Fruit fly (Drosophila melanogaster): ENCODE measurements around the gene primo-1.
A peak's percentile ranks its signal among the peaks of the same experiment; 100 is the strongest.

primo-1 gene

DNA sequence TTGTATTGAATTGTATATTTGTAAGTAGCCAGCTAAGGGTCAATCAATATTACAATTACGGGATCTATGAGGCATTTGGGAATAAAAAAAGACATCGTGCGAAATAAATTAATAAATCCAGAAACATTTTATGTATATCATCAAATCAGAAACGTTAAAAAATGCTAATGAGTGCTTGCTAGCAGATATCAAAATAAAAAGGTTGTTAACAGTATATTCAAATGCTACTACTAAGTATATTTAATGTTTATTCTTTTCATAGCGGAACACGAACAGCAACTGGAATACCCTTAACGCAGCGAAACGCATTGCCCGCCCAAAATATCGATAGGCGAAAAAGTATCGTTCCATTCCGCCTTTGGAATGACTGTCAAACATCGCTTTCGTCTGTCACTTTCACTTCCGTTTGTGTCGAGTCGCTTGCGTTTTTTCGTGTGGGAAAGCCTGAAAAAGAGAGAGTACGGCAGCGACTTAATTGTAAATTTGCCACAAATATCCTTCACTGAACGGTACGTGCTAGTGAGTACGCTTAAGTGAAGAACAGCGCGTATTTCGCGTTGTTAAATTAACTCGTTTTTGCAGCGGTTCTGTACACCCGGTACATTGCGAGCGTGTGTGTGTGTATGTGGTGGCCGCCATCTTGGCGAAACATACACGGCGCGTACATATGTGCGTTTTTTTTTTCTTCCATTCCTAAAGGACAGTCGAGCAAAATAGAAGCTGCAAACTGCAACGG is 50.5 kb downstream of the primo-1 start, which contains the start of gene B52 (continued):
- TF ChIP-seq fd59A (GFP tag; optimal IDR thresholded peaks at IDR 0.05) (peak; percentile 2), CG11294 (GFP tag; IDR thresholded peaks at IDR 0.05) (no peak), CG3032 (tag; optimal IDR thresholded peaks at IDR 0.05) (peak; percentile 7), CG10669 (GFP tag; optimal IDR thresholded peaks at IDR 0.05) (peak; percentile 37), spab (GFP tag; optimal IDR thresholded peaks at IDR 0.05) (no peak), Eip93F (GFP tag; optimal IDR thresholded peaks at IDR 0.05) (no peak), salr (GFP tag; optimal IDR thresholded peaks at IDR 0.05) (peak; percentile 30 to 44), Met (GFP tag; optimal IDR thresholded peaks at IDR 0.05) (peak; percentile 61), CG10631 (GFP tag; optimal IDR thresholded peaks at IDR 0.05) (no peak), Eip78C (GFP tag) (peak; percentile 87), CG34406 (GFP tag; optimal IDR thresholded peaks at IDR 0.05) (peak; percentile 69), CG6163 (GFP tag; IDR thresholded peaks at IDR 0.05) (peak; percentile 58; the same call in 1 of the 3 replicates), Gug (GFP tag; IDR thresholded peaks at IDR 0.05) (no peak), CG16779 (tag; optimal IDR thresholded peaks at IDR 0.05) (peak; percentile 66), svp (GFP tag) (peak; percentile 45), CG6792 (GFP tag; optimal IDR thresholded peaks at IDR 0.05) (peak; percentile 14), fd85E (GFP tag; optimal IDR thresholded peaks at IDR 0.05) (peak; percentile 64), CG1621 (tag; optimal IDR thresholded peaks at IDR 0.05) (peak; percentile 61), Eip75B (GFP tag; optimal IDR thresholded peaks at IDR 0.05) (peak; percentile 55), lz (GFP tag; optimal IDR thresholded peaks at IDR 0.05) (peak; percentile 68), CG11762 (GFP tag; optimal IDR thresholded peaks at IDR 0.05; ENCODE audit: insufficient read depth) (no peak), ss (GFP tag; optimal IDR thresholded peaks at IDR 0.05) (peak; percentile 68 to 84), Smox (GFP tag; optimal IDR thresholded peaks at IDR 0.05) (no peak), Sox102F (GFP tag; optimal IDR thresholded peaks at IDR 0.05) (peak; percentile 70)
